Worm (Caenorhabditis elegans): Measurements from ENCODE around the gene ZK721.3.

Gene ZK721.3

ce11 chrX:8817929-8818328 is 33.6 kb downstream of the ZK721.3 start (continued):
- TF ChIP-seq zip-11 (GFP tag; IDR thresholded peaks at IDR 0.05) = no peak
- TF ChIP-seq nhr-28 (tag; optimal IDR thresholded peaks at IDR 0.05) = peak; percentile 23
- TF ChIP-seq daf-16 (GFP tag; optimal IDR thresholded peaks at IDR 0.05) = no peak
- TF ChIP-seq daf-16 (tag; optimal IDR thresholded peaks at IDR 0.05) = peak; percentile 53
- TF ChIP-seq Y5F2A.4 (GFP tag; optimal IDR thresholded peaks at IDR 0.05) = no peak
- peak; percentile 57 for TF ChIP-seq dve-1 (tag; optimal IDR thresholded peaks at IDR 0.05; ENCODE audit: insufficient read depth)
- peak; percentile 23 for TF ChIP-seq mep-1 (tag; optimal IDR thresholded peaks at IDR 0.05)
- no peak for TF ChIP-seq F49E8.2 (tag; optimal IDR thresholded peaks at IDR 0.05; ENCODE audit: borderline replicate concordance)
- TF ChIP-seq mes-2 (tag; optimal IDR thresholded peaks at IDR 0.05; ENCODE audit: poor library complexity, severe bottlenecking) = peak; percentile 60
- TF ChIP-seq ctbp-1 (GFP tag; IDR thresholded peaks at IDR 0.05) = no peak
- no peak for TF ChIP-seq lin-13 (GFP tag; optimal IDR thresholded peaks at IDR 0.05)
- TF ChIP-seq dmd-6 (GFP tag; IDR thresholded peaks at IDR 0.05) = peak; percentile 47
- TF ChIP-seq mdl-1 (tag; optimal IDR thresholded peaks at IDR 0.05) = no peak
- TF ChIP-seq gei-8 (GFP tag; optimal IDR thresholded peaks at IDR 0.05) = peak; percentile 23
- no peak for TF ChIP-seq nhr-48 (tag; optimal IDR thresholded peaks at IDR 0.05)
- no peak for TF ChIP-seq hmg-1.1 (GFP tag; IDR thresholded peaks at IDR 0.05)
- peak; percentile 72 for TF ChIP-seq nhr-41 (GFP tag; IDR thresholded peaks at IDR 0.05)
- TF ChIP-seq mxl-3 (GFP tag; optimal IDR thresholded peaks at IDR 0.05) = no peak
- peak; percentile 61; the same call in 1 of the 2 replicates for TF ChIP-seq vab-7 (GFP tag; IDR thresholded peaks at IDR 0.05)
- no peak for TF ChIP-seq T20F7.1 (GFP tag; optimal IDR thresholded peaks at IDR 0.05)
- TF ChIP-seq php-3 (GFP tag; IDR thresholded peaks at IDR 0.05) = 0 out of 2 replicates have a peak, but pooled peaks have one; percentile 41
- TF ChIP-seq saeg-2 (GFP tag; IDR thresholded peaks at IDR 0.05) = no peak
- TF ChIP-seq ceh-82 (tag; optimal IDR thresholded peaks at IDR 0.05) = no peak
- TF ChIP-seq lim-7 (GFP tag; IDR thresholded peaks at IDR 0.05) = peak; percentile 82
- TF ChIP-seq lin-1 (GFP tag; IDR thresholded peaks at IDR 0.05) = peak; percentile 35; the same call in 1 of the 2 replicates
- no peak for TF ChIP-seq madf-5 (GFP tag; IDR thresholded peaks at IDR 0.05)
- no peak for TF ChIP-seq nhr-11 (tag; optimal IDR thresholded peaks at IDR 0.05)
- no peak for TF ChIP-seq set-16 (GFP tag; IDR thresholded peaks at IDR 0.05)
- peak; percentile 78 for TF ChIP-seq egl-43 (GFP tag; IDR thresholded peaks at IDR 0.05)
- TF ChIP-seq fos-1 (tag; optimal IDR thresholded peaks at IDR 0.05) = no peak
- TF ChIP-seq fkh-10 (GFP tag; optimal IDR thresholded peaks at IDR 0.05) = no peak
- peak; percentile 68; the same call in 1 of the 2 replicates for TF ChIP-seq pha-4 (GFP tag; IDR thresholded peaks at IDR 0.05)
- TF ChIP-seq pha-4 (tag; optimal IDR thresholded peaks at IDR 0.05) = no peak
- no peak for TF ChIP-seq snpc-4 (tag; optimal IDR thresholded peaks at IDR 0.05)
- 0 out of 2 replicates have a peak, but pooled peaks have one; percentile 11 for TF ChIP-seq Y48G9A.11 (GFP tag; IDR thresholded peaks at IDR 0.05)
- TF ChIP-seq tra-1 (GFP tag; IDR thresholded peaks at IDR 0.05) = peak; percentile 66; the same call in 1 of the 2 replicates
- no peak for TF ChIP-seq dpl-1 (GFP tag; optimal IDR thresholded peaks at IDR 0.05)
- TF ChIP-seq mxl-2 (GFP tag; conservative IDR thresholded peaks at IDR 0.05) = peak; percentile 34; the same call in 1 of the 2 replicates
- TF ChIP-seq F44E2.7 (GFP tag; IDR thresholded peaks at IDR 0.05) = peak; percentile 89; the same call in 1 of the 2 replicates
- TF ChIP-seq arid-1 (GFP tag; conservative IDR thresholded peaks at IDR 0.05) = peak; percentile 71; the same call in 1 of the 2 replicates

DNA sequence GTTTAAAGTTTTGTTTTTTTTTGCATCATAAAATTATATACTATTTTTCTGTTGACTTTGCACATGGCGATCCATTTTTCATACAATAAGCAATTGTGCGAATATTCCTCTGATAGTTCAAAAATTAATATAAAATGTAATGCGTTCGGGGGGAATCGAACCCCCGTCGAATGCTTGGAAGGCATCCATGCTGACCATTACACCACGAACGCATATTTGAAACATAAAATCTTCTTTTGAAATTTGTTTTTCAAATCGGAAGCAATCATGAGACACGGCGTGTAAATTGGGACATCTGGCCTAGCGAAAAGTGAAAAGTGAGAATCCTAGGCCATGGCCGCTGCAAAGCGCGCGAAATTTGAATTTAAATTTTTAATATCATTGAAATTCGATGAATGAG is 34.1 kb downstream of the ZK721.3 start:
- TF ChIP-seq dmd-9 (GFP tag; IDR thresholded peaks at IDR 0.05) (0 out of 2 replicates have a peak, but pooled peaks have one; percentile 27), madf-5 (GFP tag; IDR thresholded peaks at IDR 0.05) (peak; percentile 36 to 58; a peak in 1 of 4 replicates), ctbp-1 (GFP tag; IDR thresholded peaks at IDR 0.05) (peak; percentile 32; the same call in 1 of the 2 replicates), lim-7 (GFP tag; IDR thresholded peaks at IDR 0.05) (peak; percentile 57; the same call in 1 of the 2 replicates), arid-1 (GFP tag; conservative IDR thresholded peaks at IDR 0.05) (0 out of 2 replicates have a peak, but pooled peaks have one; percentile 12), lin-1 (GFP tag; IDR thresholded peaks at IDR 0.05) (0 out of 2 replicates have a peak, but pooled peaks have one; percentile 9), lin-38 (GFP tag; IDR thresholded peaks at IDR 0.05) (peak; percentile 55), egl-43 (GFP tag; IDR thresholded peaks at IDR 0.05) (peak; percentile 76), mes-2 (tag; optimal IDR thresholded peaks at IDR 0.05; ENCODE audit: poor library complexity, severe bottlenecking) (peak; percentile 12), hmg-1.1 (GFP tag; IDR thresholded peaks at IDR 0.05) (peak; percentile 26; the same call in 1 of the 2 replicates), dmd-8 (GFP tag; IDR thresholded peaks at IDR 0.05) (peak; percentile 53; the same call in 1 of the 2 replicates), Y48G9A.11 (GFP tag; IDR thresholded peaks at IDR 0.05) (0 out of 2 replicates have a peak, but pooled peaks have one; percentile 19), F26F4.8 (GFP tag; conservative IDR thresholded peaks at IDR 0.05) (peak; percentile 69; the same call in 1 of the 2 replicates), snpc-1.2 (GFP tag; IDR thresholded peaks at IDR 0.05) (peak; percentile 46; the same call in 1 of the 2 replicates), mxl-2 (GFP tag; conservative IDR thresholded peaks at IDR 0.05) (0 out of 2 replicates have a peak, but pooled peaks have one; percentile 26), D1046.2 (GFP tag; IDR thresholded peaks at IDR 0.05) (peak; percentile 62; the same call in 1 of the 2 replicates), vab-7 (GFP tag; IDR thresholded peaks at IDR 0.05) (peak; percentile 43; the same call in 1 of the 2 replicates), madf-9 (GFP tag; conservative IDR thresholded peaks at IDR 0.05) (peak; percentile 26; the same call in 1 of the 2 replicates)

Data from whole organism, L4 larva.